Fruit fly (Drosophila melanogaster): ENCODE results near the gene CG6712.

The CG6712 gene

dm6 chr2L:12103231-12104210 lies 7.2 kb upstream of the CG6712 start, which contains the start of the genes Patsas and ThrRS (continued):
- TF ChIP-seq CG11247 (GFP tag; IDR thresholded peaks at IDR 0.05): peak; percentile 70
- peak; percentile 78 for TF ChIP-seq H2.0 (GFP tag; IDR thresholded peaks at IDR 0.05)
- TF ChIP-seq CG3065 (GFP tag; optimal IDR thresholded peaks at IDR 0.05): peak; percentile 33
- no peak for TF ChIP-seq CG12236 (GFP tag; optimal IDR thresholded peaks at IDR 0.05)
- no peak for TF ChIP-seq ro (GFP tag; IDR thresholded peaks at IDR 0.05)
- TF ChIP-seq unpg (GFP tag; optimal IDR thresholded peaks at IDR 0.05): peak; percentile 91
- no peak for TF ChIP-seq CG10321 (GFP tag; IDR thresholded peaks at IDR 0.05)
- TF ChIP-seq CG4404 (GFP tag; IDR thresholded peaks at IDR 0.05): peak; percentile 86
- TF ChIP-seq CG31388 (GFP tag; optimal IDR thresholded peaks at IDR 0.05): peak; percentile 69
- TF ChIP-seq CG15696 (tag; optimal IDR thresholded peaks at IDR 0.05): peak; percentile 85
- peak; percentile 81 for TF ChIP-seq CG4730 (GFP tag; IDR thresholded peaks at IDR 0.05)
- no peak for TF ChIP-seq HLHmδ (GFP tag; optimal IDR thresholded peaks at IDR 0.05)
- TF ChIP-seq CG2875 (GFP tag; optimal IDR thresholded peaks at IDR 0.05): peak; percentile 47
- TF ChIP-seq CG2678 (tag; optimal IDR thresholded peaks at IDR 0.05): peak; percentile 91
- peak; percentile 72 for TF ChIP-seq Asciz (GFP tag; optimal IDR thresholded peaks at IDR 0.05)
- no peak for TF ChIP-seq tna (GFP tag; IDR thresholded peaks at IDR 0.05; ENCODE audit: partially characterized antibody)
- peak; percentile 57 for TF ChIP-seq CG10959 (GFP tag; IDR thresholded peaks at IDR 0.05)
- TF ChIP-seq fd102C (GFP tag; optimal IDR thresholded peaks at IDR 0.05): peak; percentile 51
- no peak for TF ChIP-seq CG12769 (tag; optimal IDR thresholded peaks at IDR 0.05)
- peak; percentile 27 for TF ChIP-seq CG3995 (GFP tag; optimal IDR thresholded peaks at IDR 0.05)
- TF ChIP-seq slou (GFP tag; optimal IDR thresholded peaks at IDR 0.05): peak; percentile 82
- peak; percentile 75 for TF ChIP-seq scrt (GFP tag; optimal IDR thresholded peaks at IDR 0.05)
- peak; percentile 57; the same call in 1 of the 2 replicates for TF ChIP-seq chm (GFP tag; IDR thresholded peaks at IDR 0.05)
- TF ChIP-seq seq (GFP tag; IDR thresholded peaks at IDR 0.05): peak; percentile 82
- peak; percentile 82 for TF ChIP-seq Mrtf (GFP tag; IDR thresholded peaks at IDR 0.05)
- peak; percentile 91 for TF ChIP-seq CG13424 (tag; optimal IDR thresholded peaks at IDR 0.05)
- peak; percentile 80 for TF ChIP-seq CG10979 (tag; optimal IDR thresholded peaks at IDR 0.05)
- peak; percentile 87 for TF ChIP-seq vvl (GFP tag; IDR thresholded peaks at IDR 0.05)
- TF ChIP-seq H15 (GFP tag; IDR thresholded peaks at IDR 0.05): peak; percentile 76; the same call in 2 of the 3 replicates
- TF ChIP-seq CG17385 (GFP tag; optimal IDR thresholded peaks at IDR 0.05): peak; percentile 79
- no peak for TF ChIP-seq bbx (GFP tag; IDR thresholded peaks at IDR 0.05; ENCODE audit: partially characterized antibody)
- TF ChIP-seq insv (GFP tag; optimal IDR thresholded peaks at IDR 0.05): peak in 1 of 2 experiments; percentile 30
- no peak for TF ChIP-seq CG14965 (GFP tag; optimal IDR thresholded peaks at IDR 0.05; ENCODE audit: borderline replicate concordance)
- peak; percentile 60 for TF ChIP-seq ab (GFP tag; optimal IDR thresholded peaks at IDR 0.05)
- peak; percentile 75 for TF ChIP-seq CG11085 (GFP tag; IDR thresholded peaks at IDR 0.05)
- TF ChIP-seq dpn (GFP tag; optimal IDR thresholded peaks at IDR 0.05): peak; percentile 71 to 90
- TF ChIP-seq CG1792 (GFP tag; optimal IDR thresholded peaks at IDR 0.05): peak; percentile 53
- TF ChIP-seq Sox102F (GFP tag; optimal IDR thresholded peaks at IDR 0.05): peak; percentile 87
- TF ChIP-seq phol (tag; optimal IDR thresholded peaks at IDR 0.05): peak; percentile 93
- TF ChIP-seq corto (GFP tag; optimal IDR thresholded peaks at IDR 0.05): no peak
- peak; percentile 65; the same call in 1 of the 2 replicates for TF ChIP-seq Oaz (GFP tag; IDR thresholded peaks at IDR 0.05)
- TF ChIP-seq Ets97D (GFP tag; optimal IDR thresholded peaks at IDR 0.05): peak; percentile 79
- no peak for TF ChIP-seq oc (tag; optimal IDR thresholded peaks at IDR 0.05)
- TF ChIP-seq stwl (tag; optimal IDR thresholded peaks at IDR 0.05): peak; percentile 70
- peak; percentile 79 for TF ChIP-seq Nf-YC (tag; optimal IDR thresholded peaks at IDR 0.05)
- peak; percentile 96 for TF ChIP-seq Abd-B (GFP tag; optimal IDR thresholded peaks at IDR 0.05)
- peak; percentile 55 for TF ChIP-seq org-1 (GFP tag; optimal IDR thresholded peaks at IDR 0.05)
- TF ChIP-seq CG2202 (tag; optimal IDR thresholded peaks at IDR 0.05): peak; percentile 49

Measured in whole organism, embryonic.